Fruit fly (Drosophila melanogaster): ENCODE results near the gene twin.
A peak's percentile ranks its signal among the peaks of the same experiment; 100 is the strongest.

Gene twin

dm6 chr3R:24252494-24252893 is 30.7 kb upstream of the twin start, which contains the start of gene beta-PheRS (continued):
- peak; percentile 96 for TF ChIP-seq CG6791 (GFP tag; IDR thresholded peaks at IDR 0.05; ENCODE audit: partially characterized antibody)
- TF ChIP-seq Gug (GFP tag; IDR thresholded peaks at IDR 0.05), result peak; percentile 53; the same call in 1 of the 4 replicates
- no peak for TF ChIP-seq tx (GFP tag; optimal IDR thresholded peaks at IDR 0.05)
- TF ChIP-seq Oaz (GFP tag; IDR thresholded peaks at IDR 0.05), result no peak
- TF ChIP-seq CG42726 (GFP tag; IDR thresholded peaks at IDR 0.05; ENCODE audit: partially characterized antibody), result peak; percentile 97
- no peak for TF ChIP-seq Optix (GFP tag; IDR thresholded peaks at IDR 0.05)
- TF ChIP-seq Hey (tag; optimal IDR thresholded peaks at IDR 0.05), result no peak
- TF ChIP-seq Awh (GFP tag; IDR thresholded peaks at IDR 0.05), result no peak
- no peak for TF ChIP-seq D19B (GFP tag; optimal IDR thresholded peaks at IDR 0.05)
- no peak for TF ChIP-seq CG4707 (GFP tag; optimal IDR thresholded peaks at IDR 0.05)
- peak; percentile 98 for TF ChIP-seq stwl (tag; optimal IDR thresholded peaks at IDR 0.05)
- TF ChIP-seq CG1529 (GFP tag; optimal IDR thresholded peaks at IDR 0.05), result no peak
- no peak; the same call in 1 of the 2 replicates for TF ChIP-seq CG7372 (GFP tag; IDR thresholded peaks at IDR 0.05)
- peak; percentile 78 for TF ChIP-seq CG32532 (GFP tag; IDR thresholded peaks at IDR 0.05)
- peak; percentile 86 for TF ChIP-seq Rfx (GFP tag; IDR thresholded peaks at IDR 0.05)
- peak; percentile 90 for TF ChIP-seq ato (GFP tag; IDR thresholded peaks at IDR 0.05; ENCODE audit: partially characterized antibody)
- peak; percentile 88 for TF ChIP-seq Dll (GFP tag; IDR thresholded peaks at IDR 0.05; ENCODE audit: partially characterized antibody)
- TF ChIP-seq bbx (GFP tag; IDR thresholded peaks at IDR 0.05; ENCODE audit: partially characterized antibody), result peak; percentile 92
- TF ChIP-seq Bdp1 (GFP tag; optimal IDR thresholded peaks at IDR 0.05), result peak; percentile 29
- TF ChIP-seq CG8089 (GFP tag; optimal IDR thresholded peaks at IDR 0.05), result no peak
- TF ChIP-seq CG17612 (GFP tag; IDR thresholded peaks at IDR 0.05), result no peak
- no peak for TF ChIP-seq Sox102F (GFP tag; optimal IDR thresholded peaks at IDR 0.05)
- peak in 1 of 2 experiments; percentile 29 for TF ChIP-seq tll (GFP tag; optimal IDR thresholded peaks at IDR 0.05)
- peak; percentile 77 for TF ChIP-seq NFAT (GFP tag; IDR thresholded peaks at IDR 0.05)
- TF ChIP-seq ap (GFP tag; IDR thresholded peaks at IDR 0.05), result no peak
- TF ChIP-seq kay (GFP tag; optimal IDR thresholded peaks at IDR 0.05), result peak; percentile 41
- TF ChIP-seq chinmo (GFP tag; IDR thresholded peaks at IDR 0.05; ENCODE audit: partially characterized antibody), result peak; percentile 91; the same call in 2 of the 4 replicates
- TF ChIP-seq CG12071 (GFP tag; optimal IDR thresholded peaks at IDR 0.05), result no peak
- no peak for TF ChIP-seq prd (optimal IDR thresholded peaks at IDR 0.05)
- peak; percentile 54; the same call in 1 of the 3 replicates for TF ChIP-seq prd (GFP tag; IDR thresholded peaks at IDR 0.05)
- TF ChIP-seq CG1603 (tag; optimal IDR thresholded peaks at IDR 0.05), result no peak
- no peak for TF ChIP-seq CkIIα-i1 (GFP tag; IDR thresholded peaks at IDR 0.05)
- TF ChIP-seq Trl (optimal IDR thresholded peaks at IDR 0.05), result no peak
- TF ChIP-seq Trl (GFP tag; optimal IDR thresholded peaks at IDR 0.05), result peak; percentile 60
- TF ChIP-seq C15 (GFP tag; IDR thresholded peaks at IDR 0.05), result 0 out of 3 replicates have a peak, but pooled peaks have one; percentile 57
- TF ChIP-seq tap (tag; optimal IDR thresholded peaks at IDR 0.05), result no peak
- TF ChIP-seq Bgb (GFP tag; IDR thresholded peaks at IDR 0.05; ENCODE audit: partially characterized antibody), result peak; percentile 96
- peak; percentile 64 for TF ChIP-seq Side (GFP tag; optimal IDR thresholded peaks at IDR 0.05)
- TF ChIP-seq gcm2 (GFP tag; optimal IDR thresholded peaks at IDR 0.05), result no peak
- peak; percentile 92 for TF ChIP-seq Scr (GFP tag; IDR thresholded peaks at IDR 0.05; ENCODE audit: partially characterized antibody)
- no peak for TF ChIP-seq CG15269 (tag; optimal IDR thresholded peaks at IDR 0.05)
- TF ChIP-seq chn (GFP tag; optimal IDR thresholded peaks at IDR 0.05), result peak; percentile 34
- TF ChIP-seq lola (GFP tag; optimal IDR thresholded peaks at IDR 0.05), result peak in 1 of 3 experiments; percentile 7
- TF ChIP-seq ems (GFP tag; optimal IDR thresholded peaks at IDR 0.05), result peak; percentile 49
- peak; percentile 68 for TF ChIP-seq HmgD (GFP tag; optimal IDR thresholded peaks at IDR 0.05)
- peak; percentile 19 for TF ChIP-seq fd3F (GFP tag; optimal IDR thresholded peaks at IDR 0.05)
- TF ChIP-seq Camta (GFP tag; optimal IDR thresholded peaks at IDR 0.05), result peak; percentile 35
- peak; percentile 57 for TF ChIP-seq repo (GFP tag; optimal IDR thresholded peaks at IDR 0.05)
- no peak for TF ChIP-seq crp (GFP tag; optimal IDR thresholded peaks at IDR 0.05)
- TF ChIP-seq CG3163 (GFP tag; optimal IDR thresholded peaks at IDR 0.05), result peak; percentile 48
- no peak for TF ChIP-seq CG10543 (GFP tag; optimal IDR thresholded peaks at IDR 0.05)
